Worm (Caenorhabditis elegans): Measurements from ENCODE around the gene panl-3.
A peak's percentile ranks its signal among the peaks of the same experiment; 100 is the strongest.

The panl-3 gene

ce11 chrIII:9825073-9825828, 6.4 kb downstream of the panl-3 start, which contains the start of gene ZK632.9:
ZK632.9 (minus strand) TSS chrIII:9825432.
- TF ChIP-seq fax-1 (tag; optimal IDR thresholded peaks at IDR 0.05) (no peak), ceh-9 (tag; optimal IDR thresholded peaks at IDR 0.05) (no peak), tbx-2 (tag; optimal IDR thresholded peaks at IDR 0.05) (peak; percentile 14), mec-3 (tag; optimal IDR thresholded peaks at IDR 0.05; ENCODE audit: borderline replicate concordance) (no peak), hlh-6 (tag; optimal IDR thresholded peaks at IDR 0.05) (no peak)

- TF ChIP-seq sox-4 (tag; optimal IDR thresholded peaks at IDR 0.05), result no peak
- peak; percentile 55 for TF ChIP-seq hlh-30 (tag; optimal IDR thresholded peaks at IDR 0.05; ENCODE audit: insufficient read depth)
- no peak for TF ChIP-seq lim-6 (tag; optimal IDR thresholded peaks at IDR 0.05)
- peak; percentile 3 for TF ChIP-seq nfya-1 (tag; optimal IDR thresholded peaks at IDR 0.05)
- no peak for TF ChIP-seq unc-3 (GFP tag; conservative IDR thresholded peaks at IDR 0.05)
- no peak for TF ChIP-seq unc-3 (tag; optimal IDR thresholded peaks at IDR 0.05)
Observed at ce11 chrIII:9826005-9826404, 7.1 kb downstream of the panl-3 start.

ce11 chrIII:9827163-9827951, 8.5 kb downstream of the panl-3 start, which contains the start of the genes ZK632.10 and ZK632.11:
ZK632.10 (minus strand) TSS chrIII:9827722.
ZK632.11 (plus strand) TSS chrIII:9827915.
- peak; percentile 18 for TF ChIP-seq nfya-1 (tag; optimal IDR thresholded peaks at IDR 0.05)
- no peak for TF ChIP-seq ceh-6 (GFP tag; optimal IDR thresholded peaks at IDR 0.05)
- peak; percentile 78 for TF ChIP-seq hlh-30 (tag; optimal IDR thresholded peaks at IDR 0.05; ENCODE audit: insufficient read depth)
- no peak for TF ChIP-seq ceh-34 (tag; optimal IDR thresholded peaks at IDR 0.05)
- TF ChIP-seq rnt-1 (tag; optimal IDR thresholded peaks at IDR 0.05), result peak; percentile 7
- TF ChIP-seq ceh-45 (GFP tag; IDR thresholded peaks at IDR 0.05), result no peak

- no peak for TF ChIP-seq nhr-11 (tag; optimal IDR thresholded peaks at IDR 0.05)
Observed at ce11 chrIII:9830502-9830901, 11.6 kb downstream of the panl-3 start, which contains the start of gene ZK632.12. ZK632.12 (plus strand) TSS chrIII:9830802.

ce11 chrIII:9832569-9832968, 13.7 kb downstream of the panl-3 start:
- TF ChIP-seq ets-4 (tag; optimal IDR thresholded peaks at IDR 0.05) (no peak), eyg-1 (tag; optimal IDR thresholded peaks at IDR 0.05) (no peak), fkh-10 (GFP tag; optimal IDR thresholded peaks at IDR 0.05) (no peak)

- TF ChIP-seq ceh-19 (GFP tag; optimal IDR thresholded peaks at IDR 0.05) (no peak), dmd-4 (tag; optimal IDR thresholded peaks at IDR 0.05; ENCODE audit: borderline replicate concordance) (no peak), fax-1 (tag; optimal IDR thresholded peaks at IDR 0.05) (no peak), elt-4 (tag; optimal IDR thresholded peaks at IDR 0.05) (no peak), pat-9 (tag; optimal IDR thresholded peaks at IDR 0.05) (no peak), gmeb-2 (tag; optimal IDR thresholded peaks at IDR 0.05) (no peak), hlh-15 (tag; optimal IDR thresholded peaks at IDR 0.05) (no peak), elt-2 (tag; optimal IDR thresholded peaks at IDR 0.05) (no peak), odd-2 (tag; optimal IDR thresholded peaks at IDR 0.05) (no peak)
Observed at ce11 chrIII:9834888-9835287, 16.0 kb downstream of the panl-3 start, which contains the start of gene K11H3.8. K11H3.8 (plus strand) TSS chrIII:9835188.

ce11 chrIII:9843715-9844114, 24.9 kb downstream of the panl-3 start, which contains the start of gene K11H3.5:
K11H3.5 (plus strand) TSS chrIII:9843768.
- TF ChIP-seq ceh-6 (GFP tag; optimal IDR thresholded peaks at IDR 0.05) (no peak), ceh-48 (tag; optimal IDR thresholded peaks at IDR 0.05) (no peak), hlh-13 (GFP tag; optimal IDR thresholded peaks at IDR 0.05) (no peak), rnt-1 (tag; optimal IDR thresholded peaks at IDR 0.05) (no peak)

Measured in whole organism, late embryonic.